Worm (Caenorhabditis elegans): ENCODE measurements around the gene bath-21.
"Not testable (repeated sequence)": the region's sequence is repeated elsewhere in the genome, so short reads cannot be mapped to it uniquely, and the experiment has no call there.

Gene bath-21

DNA sequence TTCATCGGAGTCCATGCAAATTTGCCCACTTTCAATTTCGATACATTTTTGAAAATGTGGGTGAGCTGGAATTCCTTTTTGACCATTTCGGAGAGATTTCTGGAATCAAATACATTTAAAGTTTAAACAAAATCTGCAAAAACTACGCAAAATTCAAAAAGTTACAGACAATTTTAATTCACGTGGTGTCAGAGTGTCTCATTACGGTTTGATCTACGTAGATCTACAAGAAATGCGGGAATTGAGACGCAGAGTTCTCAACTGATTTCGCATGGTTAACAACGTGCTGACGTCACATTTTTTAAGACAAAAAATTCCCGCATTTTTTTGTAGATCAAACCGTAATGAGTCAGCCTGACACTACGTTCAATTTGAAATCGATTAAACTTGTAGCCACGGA lies at the start of gene bath-21:
TSS of gene bath-21 (minus strand) at position 101 of the 400 bp plus-strand sequence.
- TF ChIP-seq nhr-232 (tag; optimal IDR thresholded peaks at IDR 0.05) (no peak), hlh-13 (GFP tag; optimal IDR thresholded peaks at IDR 0.05) (no peak), C38D4.7 (GFP tag; optimal IDR thresholded peaks at IDR 0.05) (no peak), ref-2 (tag; optimal IDR thresholded peaks at IDR 0.05) (no peak), gmeb-2 (tag; optimal IDR thresholded peaks at IDR 0.05) (no peak), sox-4 (tag; optimal IDR thresholded peaks at IDR 0.05) (no peak), dve-1 (tag; optimal IDR thresholded peaks at IDR 0.05) (no peak)

DNA sequence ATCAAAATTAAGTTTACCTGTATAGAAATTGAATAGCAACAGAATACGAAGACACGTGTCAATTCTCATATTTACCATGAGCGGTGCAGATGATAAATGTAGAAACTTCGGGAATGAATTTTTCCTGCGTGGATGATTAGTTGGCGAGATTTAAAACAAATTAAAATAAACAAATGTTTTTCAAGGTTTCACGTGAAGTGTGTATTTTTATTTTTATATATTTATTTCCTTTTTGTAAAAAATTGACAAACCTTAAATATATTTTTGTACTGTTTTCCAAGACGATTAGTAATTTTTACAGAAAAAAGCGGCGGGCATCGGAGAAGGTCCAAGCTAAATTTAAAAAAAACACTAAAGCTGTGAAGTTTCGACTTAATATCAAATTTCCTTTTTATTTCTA lies 49.1 kb upstream of the bath-21 start, which contains the start of gene F07E5.8:
TSS of gene F07E5.8 (minus strand) at position 101 of the 400 bp plus-strand sequence.
- TF ChIP-seq fkh-10 (GFP tag; optimal IDR thresholded peaks at IDR 0.05), result no peak
- no peak for TF ChIP-seq ceh-9 (tag; optimal IDR thresholded peaks at IDR 0.05)
- TF ChIP-seq hlh-15 (tag; optimal IDR thresholded peaks at IDR 0.05), result no peak
- no peak for TF ChIP-seq ceh-2 (tag; optimal IDR thresholded peaks at IDR 0.05)
- no peak for TF ChIP-seq F13H6.1 (tag; optimal IDR thresholded peaks at IDR 0.05)
- TF ChIP-seq Y22D7AL.16 (tag; optimal IDR thresholded peaks at IDR 0.05), result no peak
- no peak for TF ChIP-seq syd-9 (tag; optimal IDR thresholded peaks at IDR 0.05)
- no peak for TF ChIP-seq ceh-14 (tag; optimal IDR thresholded peaks at IDR 0.05)

DNA sequence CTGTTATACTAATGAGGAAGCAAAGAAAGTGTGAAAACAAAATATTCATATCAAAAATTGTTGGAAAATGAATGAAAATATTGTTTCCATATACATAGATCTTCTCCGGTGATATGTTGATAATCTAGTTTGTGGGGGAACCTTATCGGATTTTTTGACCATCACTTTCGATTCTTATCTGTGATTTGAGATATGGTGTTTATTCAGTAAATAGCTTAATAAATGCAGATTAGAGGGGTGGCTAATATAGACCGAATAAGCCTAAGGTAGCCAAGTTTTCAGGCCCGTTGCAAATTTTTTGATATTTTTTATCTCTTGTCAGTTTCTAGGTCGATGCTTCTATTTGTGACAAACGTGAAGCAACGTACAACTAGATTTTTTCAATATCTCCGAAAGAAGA lies 45.0 kb upstream of the bath-21 start, which contains the start of gene F07E5.7:
TSS of gene F07E5.7 (minus strand) at position 101 of the 400 bp plus-strand sequence.
- TF ChIP-seq che-1 (tag; optimal IDR thresholded peaks at IDR 0.05), result no peak
- no peak for TF ChIP-seq ceh-19 (GFP tag; optimal IDR thresholded peaks at IDR 0.05)
- TF ChIP-seq ceh-6 (GFP tag; optimal IDR thresholded peaks at IDR 0.05), result no peak
- no peak for TF ChIP-seq fkh-10 (GFP tag; optimal IDR thresholded peaks at IDR 0.05)
- TF ChIP-seq madf-2 (tag; optimal IDR thresholded peaks at IDR 0.05), result no peak
- no peak for TF ChIP-seq fax-1 (tag; optimal IDR thresholded peaks at IDR 0.05)
- no peak for TF ChIP-seq hlh-15 (tag; optimal IDR thresholded peaks at IDR 0.05)
- no peak for TF ChIP-seq unc-42 (tag; optimal IDR thresholded peaks at IDR 0.05)
- no peak for TF ChIP-seq F13H6.1 (tag; optimal IDR thresholded peaks at IDR 0.05)
- TF ChIP-seq ztf-16 (tag; optimal IDR thresholded peaks at IDR 0.05), result no peak
- no peak for TF ChIP-seq hlh-30 (tag; optimal IDR thresholded peaks at IDR 0.05; ENCODE audit: insufficient read depth)
- TF ChIP-seq nfya-1 (tag; optimal IDR thresholded peaks at IDR 0.05), result no peak
- TF ChIP-seq nhr-11 (tag; optimal IDR thresholded peaks at IDR 0.05), result no peak

DNA sequence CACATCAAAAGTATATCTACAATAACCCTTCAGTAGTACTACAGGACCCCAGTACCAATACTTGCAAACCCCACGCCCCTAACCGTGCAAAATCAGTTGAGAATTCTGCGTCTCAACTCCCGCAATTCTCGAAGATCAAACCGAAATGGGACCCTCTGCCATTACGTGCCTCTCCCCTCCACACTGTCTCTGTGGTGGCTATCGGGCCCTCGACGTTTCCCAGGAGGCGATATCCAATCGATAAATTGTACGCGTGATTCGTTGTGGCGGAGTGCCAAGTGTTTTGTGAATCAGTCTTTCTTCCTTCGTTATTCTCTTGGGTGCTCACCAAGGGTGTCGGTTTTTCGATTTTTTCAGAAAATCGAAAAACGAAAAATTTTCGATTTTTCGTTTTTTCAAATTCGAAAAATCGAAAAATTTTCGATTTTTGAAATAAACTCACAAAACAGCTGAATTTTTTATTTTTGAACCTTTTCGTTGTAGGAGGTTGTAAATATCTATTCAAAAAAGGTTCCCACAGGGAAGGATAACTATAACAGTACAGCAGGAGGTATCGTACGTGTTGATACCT lies 41.1 kb upstream of the bath-21 start, which contains the start of gene F07E5.12:
TSS of gene F07E5.12 (plus strand) at position 521 of the 571 bp plus-strand sequence.
- not testable (repeated sequence) for TF ChIP-seq che-1, lin-11, pax-1 (tag; optimal IDR thresholded peaks at IDR 0.05)

DNA sequence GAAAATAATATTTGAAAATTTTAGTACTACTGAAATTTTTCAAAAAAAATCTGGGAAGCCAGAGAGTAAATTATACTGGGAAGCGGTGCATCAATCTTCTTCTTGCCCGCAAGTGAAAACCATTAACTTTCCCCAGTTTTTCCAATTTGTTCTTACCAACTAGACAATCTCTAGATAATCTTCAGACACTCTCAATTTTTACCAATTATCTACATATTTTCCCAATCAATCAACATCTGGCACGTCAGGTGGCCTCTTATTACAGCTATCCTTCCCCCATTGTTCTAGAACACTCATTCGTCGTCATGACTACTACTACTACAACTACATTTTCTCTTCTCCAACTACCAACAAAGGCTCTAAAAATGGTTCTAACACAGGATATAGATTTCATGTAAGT lies 38.1 kb upstream of the bath-21 start, which contains the start of gene fbxb-6:
TSS of gene fbxb-6 (plus strand) at position 301 of the 400 bp plus-strand sequence.
- no peak for TF ChIP-seq ceh-34 (tag; optimal IDR thresholded peaks at IDR 0.05)
- TF ChIP-seq sox-4 (tag; optimal IDR thresholded peaks at IDR 0.05), result no peak
- no peak for TF ChIP-seq lim-6 (tag; optimal IDR thresholded peaks at IDR 0.05)
- TF ChIP-seq madf-2 (tag; optimal IDR thresholded peaks at IDR 0.05), result no peak

DNA sequence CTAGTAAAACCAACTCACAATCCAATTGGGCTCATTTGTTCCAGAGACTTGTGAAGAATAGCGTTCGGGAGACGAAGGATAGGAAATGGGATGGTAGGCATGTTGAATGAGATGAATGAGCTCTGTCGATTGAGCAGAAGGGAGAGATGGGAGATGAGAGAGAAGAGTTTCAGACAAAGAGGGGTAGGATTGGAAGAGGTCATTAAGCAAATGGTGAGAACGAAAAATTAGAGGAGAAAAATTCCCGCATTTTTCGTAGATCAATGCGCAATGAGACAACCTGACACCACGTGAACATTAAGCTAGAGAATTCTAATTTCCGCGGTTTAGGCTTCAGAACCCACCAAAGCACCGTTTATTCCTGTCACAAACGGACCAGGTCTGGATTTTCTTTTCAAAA lies 37.6 kb upstream of the bath-21 start, which contains the start of gene F07E5.13:
TSS of gene F07E5.13 (minus strand) at position 101 of the 400 bp plus-strand sequence.
- TF ChIP-seq fax-1 (tag; optimal IDR thresholded peaks at IDR 0.05) (no peak), rnt-1 (tag; optimal IDR thresholded peaks at IDR 0.05) (no peak), hlh-30 (tag; optimal IDR thresholded peaks at IDR 0.05; ENCODE audit: insufficient read depth) (no peak), ceh-14 (tag; optimal IDR thresholded peaks at IDR 0.05) (no peak), fkh-6 (tag; optimal IDR thresholded peaks at IDR 0.05) (no peak), ceh-34 (tag; optimal IDR thresholded peaks at IDR 0.05) (no peak), ceh-22 (tag; optimal IDR thresholded peaks at IDR 0.05) (no peak), madf-2 (tag; optimal IDR thresholded peaks at IDR 0.05) (no peak), pha-4 (tag; optimal IDR thresholded peaks at IDR 0.05) (no peak), ttx-3 (tag; optimal IDR thresholded peaks at IDR 0.05) (no peak)
